Fruit fly (Drosophila melanogaster): ENCODE measurements around the gene CG8159.

DNA sequence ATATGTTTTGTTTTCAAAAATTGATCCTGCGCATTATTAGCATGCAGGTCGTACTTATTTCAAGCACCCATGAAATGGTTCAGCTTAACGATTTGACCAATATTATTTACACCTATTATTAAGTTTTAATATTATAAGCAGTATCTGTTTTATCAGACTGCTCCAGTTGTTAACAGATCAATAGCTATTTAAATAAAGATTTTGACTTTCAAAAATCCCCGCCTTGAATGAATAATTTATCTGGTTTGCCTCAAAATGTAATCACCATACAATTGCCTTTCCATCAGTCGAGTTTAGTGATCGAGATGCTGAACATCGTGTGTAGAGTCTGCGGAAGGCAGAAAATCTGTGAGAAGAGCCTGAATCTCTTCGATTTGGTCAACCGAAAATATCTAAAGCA, 1.5 kb upstream of the CG8159 start, which contains the start of gene ouib:
- TF ChIP-seq cyc (GFP tag; optimal IDR thresholded peaks at IDR 0.05): no peak
- no peak for TF ChIP-seq CG8119 (GFP tag; IDR thresholded peaks at IDR 0.05)
- no peak for TF ChIP-seq CG10669 (GFP tag; optimal IDR thresholded peaks at IDR 0.05)
- TF ChIP-seq Hr39 (GFP tag; optimal IDR thresholded peaks at IDR 0.05): no peak
- TF ChIP-seq topi (GFP tag; optimal IDR thresholded peaks at IDR 0.05): no peak
- TF ChIP-seq fd85E (GFP tag; optimal IDR thresholded peaks at IDR 0.05): no peak
- no peak for TF ChIP-seq Eip78C (GFP tag)
- TF ChIP-seq net (GFP tag; optimal IDR thresholded peaks at IDR 0.05): no peak
- no peak for TF ChIP-seq CG6276 (GFP tag; optimal IDR thresholded peaks at IDR 0.05)
- no peak for TF ChIP-seq Hr4 (GFP tag; optimal IDR thresholded peaks at IDR 0.05)
- TF ChIP-seq esn (GFP tag; optimal IDR thresholded peaks at IDR 0.05): no peak
- no peak for TF ChIP-seq lz (GFP tag; optimal IDR thresholded peaks at IDR 0.05)
- TF ChIP-seq Eip93F (GFP tag; optimal IDR thresholded peaks at IDR 0.05): no peak
- no peak for TF ChIP-seq CG7368 (GFP tag; optimal IDR thresholded peaks at IDR 0.05)
